Worm (Caenorhabditis elegans) whole organism, L1 larva: ENCODE results near the gene srh-60.

Experiments
- C16A3.4 ChIP-seq: fragments of 150-350 bp; optimal IDR thresholded peaks from 2 replicates; lab custom pipeline; 2014; ENCODE audit warnings: missing biosample characterization, missing genetic modification characterization
- C34B4.2 ChIP-seq: sonication (generic microtip); optimal IDR thresholded peaks from 2 replicates; lab custom pipeline; 2017; ENCODE audit warnings: mild to moderate bottlenecking, missing genetic modification characterization, missing compliant biosample characterization
- ama-1 ChIP-seq: fragments of 150-350 bp; optimal IDR thresholded peaks from 2 replicates; lab custom pipeline; 2014
- blmp-1 ChIP-seq: fragments of 150-350 bp; optimal IDR thresholded peaks from 2 replicates; lab custom pipeline; 2014; ENCODE audit warnings: missing biosample characterization, missing genetic modification characterization
- fkh-10 ChIP-seq: sonication (generic microtip); optimal IDR thresholded peaks from 2 replicates; lab custom pipeline; 2017; ENCODE audit warnings: missing biosample characterization, missing genetic modification reagents, missing genetic modification characterization
- irx-1 ChIP-seq: sonication (generic microtip); optimal IDR thresholded peaks from 2 replicates; lab custom pipeline; 2016; ENCODE audit warnings: missing genetic modification characterization, missing compliant biosample characterization
- lin-13 ChIP-seq: fragments of 150-350 bp; optimal IDR thresholded peaks from 2 replicates; lab custom pipeline; 2014; ENCODE audit warnings: missing biosample characterization, missing genetic modification reagents, missing genetic modification characterization
- lin-39 ChIP-seq: fragments of 150-350 bp; optimal IDR thresholded peaks from 2 replicates; lab custom pipeline; 2014; ENCODE audit warnings: missing biosample characterization, missing genetic modification reagents, missing genetic modification characterization
- nhr-12 ChIP-seq: sonication (generic microtip); optimal IDR thresholded peaks from 2 replicates; lab custom pipeline; 2017; ENCODE audit warnings: missing biosample characterization, missing genetic modification characterization
- nhr-19 ChIP-seq: fragments of 200-800 bp; sonication (Bioruptor generic); conservative IDR thresholded peaks from 2 replicates; pipeline ENCODE4 v1.3.6; 2022; ENCODE audit warnings: missing genetic modification characterization, missing compliant biosample characterization
- sox-4 ChIP-seq: sonication (generic microtip); optimal IDR thresholded peaks from 2 replicates; lab custom pipeline; 2016; ENCODE audit warnings: missing genetic modification characterization, missing compliant biosample characterization
- sptf-1 ChIP-seq: fragments of 150-350 bp; optimal IDR thresholded peaks from 2 replicates; lab custom pipeline; 2014; ENCODE audit warnings: missing biosample characterization, missing genetic modification characterization
- unc-62 ChIP-seq: fragments of 150-350 bp; optimal IDR thresholded peaks from 2 replicates; lab custom pipeline; 2014; ENCODE audit warnings: missing biosample characterization, missing genetic modification reagents, missing genetic modification characterization

DNA sequence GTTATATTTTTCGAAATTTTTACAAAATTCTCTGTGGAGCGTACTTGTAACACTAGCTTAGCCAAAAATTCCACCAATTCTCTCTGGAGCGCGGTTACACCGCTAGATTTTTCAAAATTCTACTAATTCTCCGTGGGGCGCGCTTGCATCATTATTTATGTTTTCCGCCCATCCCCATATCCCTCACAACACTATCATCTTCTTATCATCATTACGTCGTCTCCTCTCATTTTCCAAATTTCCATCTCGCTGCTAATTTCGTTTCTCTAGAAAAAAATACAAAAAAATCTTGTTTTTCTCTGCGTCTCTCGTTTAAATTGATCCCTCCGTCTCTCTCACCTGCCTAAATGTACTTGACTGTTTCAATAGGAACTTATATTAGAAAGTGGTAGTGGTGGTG is 28.2 kb upstream of the srh-60 start:
- no peak for TF ChIP-seq unc-62 (GFP tag; lab: Kevin White, UChicago)
- peak; percentile 0 for TF ChIP-seq lin-13
- no peak for TF ChIP-seq sox-4 (tag; lab: Kevin White, UChicago)
- no peak for TF ChIP-seq fkh-10 (GFP tag; lab: Kevin White, UChicago)
- peak; percentile 67 for TF ChIP-seq blmp-1 (tag; lab: Kevin White, UChicago)
- TF ChIP-seq ama-1 = no peak
- TF ChIP-seq nhr-12 (tag; lab: Kevin White, UChicago) = no peak
- no peak for TF ChIP-seq C34B4.2 (tag; lab: Kevin White, UChicago)
- no peak for TF ChIP-seq lin-39
- TF ChIP-seq sptf-1 (tag; lab: Kevin White, UChicago) = no peak
- no peak for TF ChIP-seq C16A3.4 (tag; lab: Kevin White, UChicago)
- no peak for TF ChIP-seq nhr-19 (GFP tag; lab: Robert Waterston, UW)
- no peak for TF ChIP-seq irx-1 (tag; lab: Kevin White, UChicago)
